Fruit fly (Drosophila melanogaster): ENCODE results near the gene CG7215.

- TF ChIP-seq CG8478 (optimal IDR thresholded peaks at IDR 0.05) (no peak), CTCF (optimal IDR thresholded peaks at IDR 0.05) (no peak)
These were observed 41.4 kb upstream of the CG7215 start, which contains the start of gene CG44158 for dm6 chr3R:18208479-18208878.
